Fruit fly (Drosophila melanogaster): Measurements from ENCODE around the gene mesh.

dm6 chr3R:31193062-31193461 lies 2.5 kb downstream of the mesh start, which contains the start of gene bnk:
- TF ChIP-seq psq (GFP tag; optimal IDR thresholded peaks at IDR 0.05): no peak
- no peak for TF ChIP-seq Abd-B (GFP tag; optimal IDR thresholded peaks at IDR 0.05)
- no peak for TF ChIP-seq CrebA (GFP tag; optimal IDR thresholded peaks at IDR 0.05; ENCODE audit: borderline replicate concordance)
- no peak for TF ChIP-seq ey (GFP tag; optimal IDR thresholded peaks at IDR 0.05)
- no peak for TF ChIP-seq Hr78 (GFP tag; optimal IDR thresholded peaks at IDR 0.05)
